Fruit fly (Drosophila melanogaster) whole organism, wandering third instar larva: ENCODE data around the gene CG7352.

ENCODE experiments used
- CG32264 ChIP-seq: fragments of 200-800 bp; sonication (Bioruptor generic); optimal IDR thresholded peaks from 2 replicates; lab custom pipeline; 2016; ENCODE audit warnings: missing biosample characterization, missing genetic modification characterization
- Dif ChIP-seq: fragments of 200-275, 200-300 bp; sonication (Bioruptor generic); optimal IDR thresholded peaks from 2 replicates; lab custom pipeline; 2018; ENCODE audit warnings: missing biosample characterization, missing genetic modification characterization; ENCODE audit not compliant: partially characterized antibody
- Hr78 ChIP-seq: fragments of >200 bp; optimal IDR thresholded peaks from 2 replicates; lab custom pipeline; 2017; ENCODE audit warnings: missing biosample characterization, missing genetic modification characterization
- Hr83 ChIP-seq: fragments of 200-300 bp; sonication (Bioruptor generic); optimal IDR thresholded peaks from 2 replicates; lab custom pipeline; 2016; ENCODE audit warnings: missing biosample characterization, mild to moderate bottlenecking, missing genetic modification characterization, moderate library complexity; ENCODE audit not compliant: poor library complexity, severe bottlenecking
- OdsH ChIP-seq: fragments of 200-800 bp; sonication (Bioruptor generic); optimal IDR thresholded peaks from 2 replicates; lab custom pipeline; 2016; ENCODE audit warnings: missing biosample characterization, mild to moderate bottlenecking, missing genetic modification characterization
- br ChIP-seq: fragments of 200-800 bp; sonication (Bioruptor generic); optimal IDR thresholded peaks from 2 replicates; lab custom pipeline; 2016; ENCODE audit warnings: missing biosample characterization, missing genetic modification characterization
- dsf ChIP-seq: sonication (Bioruptor generic); optimal IDR thresholded peaks from 2 replicates; lab custom pipeline; 2016; ENCODE audit warnings: missing biosample characterization, missing genetic modification characterization, borderline replicate concordance
- h ChIP-seq: fragments of 200-800 bp; sonication (Bioruptor generic); optimal IDR thresholded peaks from 3 replicates; lab custom pipeline; 2016; ENCODE audit warnings: missing biosample characterization, mild to moderate bottlenecking, missing genetic modification characterization
- sage ChIP-seq: fragments of 200-800 bp; sonication (Bioruptor generic); optimal IDR thresholded peaks from 2 replicates; lab custom pipeline; 2016; ENCODE audit warnings: missing biosample characterization, mild to moderate bottlenecking, missing genetic modification characterization
- sv ChIP-seq: fragments of 200-800 bp; sonication (Bioruptor generic); optimal IDR thresholded peaks from 3 replicates; lab custom pipeline; 2016; ENCODE audit warnings: missing biosample characterization, missing genetic modification characterization
- usp ChIP-seq: fragments of >200 bp; optimal IDR thresholded peaks from 2 replicates; lab custom pipeline; 2017; ENCODE audit warnings: missing biosample characterization, missing genetic modification characterization

- no peak for TF ChIP-seq sage (GFP tag; lab: Kevin White, UChicago)
- peak; percentile 47 for TF ChIP-seq h (GFP tag; lab: Kevin White, UChicago)
- TF ChIP-seq Dif (GFP tag; lab: Kevin White, UChicago) = no peak
- no peak for TF ChIP-seq Hr83 (GFP tag; lab: Kevin White, UChicago)
- no peak for TF ChIP-seq OdsH
- no peak for TF ChIP-seq dsf (GFP tag; lab: Kevin White, UChicago)
- TF ChIP-seq br (GFP tag; lab: Kevin White, UChicago) = no peak
- no peak for TF ChIP-seq sv
- no peak for TF ChIP-seq usp (GFP tag; lab: Kevin White, UChicago)
- no peak for TF ChIP-seq Hr78 (GFP tag; lab: Kevin White, UChicago)
- TF ChIP-seq CG32264 (GFP tag; lab: Kevin White, UChicago) = no peak
Measured at dm6 chr3R:8356626-8357290, 9.4 kb downstream of the CG7352 start, which contains the start of gene stck.
